Worm (Caenorhabditis elegans) whole organism, young adult: ENCODE data around the gene bath-45.

Experiments used
- F22D6.2 ChIP-seq: sonication (generic microtip); optimal IDR thresholded peaks from 2 replicates; lab custom pipeline; 2016; ENCODE audit warnings: mild to moderate bottlenecking, missing genetic modification characterization, missing compliant biosample characterization
- Y56A3A.18 ChIP-seq: fragments of 200-800 bp; sonication (Bioruptor generic); IDR thresholded peaks from 2 replicates; pipeline ENCODE4 v1.3.6; 2022; ENCODE audit warnings: missing genetic modification reagents, missing genetic modification characterization, missing compliant biosample characterization
- ceh-91 ChIP-seq: fragments of 200-800 bp; sonication (Bioruptor generic); IDR thresholded peaks from 2 replicates; pipeline ENCODE4 v1.3.6; 2022; ENCODE audit warnings: missing genetic modification reagents, missing genetic modification characterization, missing compliant biosample characterization
- dpl-1 ChIP-seq: fragments of 150-350 bp; optimal IDR thresholded peaks from 2 replicates; lab custom pipeline; 2014; ENCODE audit warnings: missing biosample characterization, missing genetic modification reagents, missing genetic modification characterization
- hlh-26 ChIP-seq: fragments of 200-800 bp; sonication (Bioruptor generic); conservative IDR thresholded peaks from 2 replicates; pipeline ENCODE4 v1.3.6; 2022; ENCODE audit warnings: missing genetic modification reagents, missing genetic modification characterization, missing compliant biosample characterization
- hmg-1.2 ChIP-seq: fragments of 200-800 bp; sonication (Bioruptor generic); IDR thresholded peaks from 2 replicates; pipeline ENCODE4 v1.3.6; 2022; ENCODE audit warnings: missing genetic modification reagents, missing genetic modification characterization, missing compliant biosample characterization
- repo-1 ChIP-seq: sonication (generic microtip); optimal IDR thresholded peaks from 2 replicates; lab custom pipeline; 2017; ENCODE audit warnings: mild to moderate bottlenecking, missing genetic modification characterization, missing compliant biosample characterization
- sdz-38 ChIP-seq: sonication (generic microtip); optimal IDR thresholded peaks from 2 replicates; lab custom pipeline; 2016; ENCODE audit warnings: missing genotype, missing genetic modification characterization, missing compliant biosample characterization
- sea-2 ChIP-seq: fragments of 200-800 bp; sonication (Bioruptor generic); IDR thresholded peaks from 2 replicates; pipeline ENCODE4 v1.3.6; 2022; ENCODE audit warnings: missing genetic modification characterization, missing compliant biosample characterization
- snpc-4 ChIP-seq, 5 experiments: fragments of 150-350 bp in 1 of 5; sonication (generic microtip) in 4 of 5; optimal IDR thresholded peaks; 2 replicates each; lab custom pipeline; 2014 to 2018; ENCODE audit warnings: missing genetic modification characterization in 5 of 5, missing biosample characterization in 3 of 5, antibody characterized with exemption in 2 of 5, mild to moderate bottlenecking in 2 of 5, missing compliant biosample characterization in 2 of 5, missing genotype in 2 of 5, moderate library complexity in 2 of 5, missing genetic modification reagents in 1 of 5
- unc-62 ChIP-seq: fragments of 150-350 bp; optimal IDR thresholded peaks from 2 replicates; lab custom pipeline; 2014; ENCODE audit warnings: missing biosample characterization, missing genetic modification reagents, missing genetic modification characterization

DNA sequence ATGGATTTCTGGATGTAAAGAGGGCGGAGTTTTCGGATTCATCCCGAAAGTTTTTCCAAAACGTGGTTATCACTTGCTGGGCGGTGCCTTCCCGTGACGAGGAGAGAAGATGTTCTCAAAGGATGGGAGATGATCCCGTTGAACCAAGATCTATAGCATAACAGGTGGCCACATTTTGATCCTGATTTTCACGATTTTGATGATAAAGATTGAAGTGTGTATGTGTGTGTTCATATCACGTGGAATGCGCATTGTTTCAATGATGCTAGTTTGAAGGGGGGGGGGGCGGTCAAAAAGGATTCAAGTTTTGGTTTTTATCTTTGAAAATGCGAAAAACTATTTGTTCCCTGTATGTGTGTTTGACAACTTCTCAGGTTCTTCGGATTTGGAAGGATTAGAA, 22.4 kb downstream of the bath-45 start, which contains the start of gene mltn-1:
- TF ChIP-seq repo-1 (no peak), ceh-91 (GFP tag; lab: Robert Waterston, UW) (no peak), sea-2 (GFP tag; lab: Robert Waterston, UW) (no peak), hlh-26 (GFP tag; lab: Robert Waterston, UW) (no peak), F22D6.2 (tag; lab: Kevin White, UChicago) (no peak), snpc-4 (GFP tag; optimal IDR thresholded peaks at IDR 0.05; lab: Kevin White, UChicago) (no peak), snpc-4 (tag; optimal IDR thresholded peaks at IDR 0.05; lab: Kevin White, UChicago) (no peak), unc-62 (GFP tag; lab: Kevin White, UChicago) (no peak), hmg-1.2 (no peak), sdz-38 (no peak), dpl-1 (GFP tag; lab: Kevin White, UChicago) (no peak), Y56A3A.18 (GFP tag; lab: Robert Waterston, UW) (no peak)
